Worm (Caenorhabditis elegans) whole organism, mixed stage, embryonic: Measurements from ENCODE around the gene srh-240.

ENCODE experiments used
- M03D4.4 ChIP-seq: sonication (generic microtip); optimal IDR thresholded peaks from 2 replicates; lab custom pipeline; 2017; ENCODE audit warnings: mild to moderate bottlenecking, missing genetic modification characterization, missing compliant biosample characterization
- ceh-83 ChIP-seq: fragments of 200-800 bp; sonication (Bioruptor generic); optimal IDR thresholded peaks from 2 replicates; lab custom pipeline; 2018; ENCODE audit warnings: mild to moderate bottlenecking, missing genetic modification characterization, missing compliant biosample characterization
- elt-1 ChIP-seq: sonication (generic microtip); optimal IDR thresholded peaks from 2 replicates; lab custom pipeline; 2017; ENCODE audit warnings: missing genetic modification characterization, mild to moderate bottlenecking, missing compliant biosample characterization, antibody characterized with exemption, moderate library complexity, borderline replicate concordance; ENCODE audit not compliant: insufficient read depth
- lsy-2 ChIP-seq: fragments of 150-350 bp; optimal IDR thresholded peaks from 2 replicates; lab custom pipeline; 2014; ENCODE audit warnings: missing biosample characterization, missing genetic modification characterization
- mep-1 ChIP-seq: fragments of 150-350 bp; optimal IDR thresholded peaks from 2 replicates; lab custom pipeline; 2017; ENCODE audit warnings: missing biosample characterization, missing genetic modification reagents, missing genetic modification characterization, inconsistent platforms
- nhr-12 ChIP-seq: fragments of 150-350 bp; optimal IDR thresholded peaks from 2 replicates; lab custom pipeline; 2014; ENCODE audit warnings: missing biosample characterization, missing genetic modification characterization
- nhr-237 ChIP-seq: fragments of 150-350 bp; optimal IDR thresholded peaks from 2 replicates; lab custom pipeline; 2014; ENCODE audit warnings: missing biosample characterization, missing genetic modification characterization
- nhr-28 ChIP-seq: fragments of 150-350 bp; optimal IDR thresholded peaks from 2 replicates; lab custom pipeline; 2014; ENCODE audit warnings: missing biosample characterization, missing genetic modification characterization
- pha-4 ChIP-seq: fragments of 150-350 bp; optimal IDR thresholded peaks from 2 replicates; lab custom pipeline; 2018; ENCODE audit warnings: missing biosample characterization, missing genetic modification reagents, missing genetic modification characterization
- snpc-4 ChIP-seq: fragments of 150-350 bp; optimal IDR thresholded peaks from 2 replicates; lab custom pipeline; 2014; ENCODE audit warnings: missing biosample characterization, missing genetic modification characterization
- ztf-11 ChIP-seq: fragments of 150-350 bp; optimal IDR thresholded peaks from 2 replicates; lab custom pipeline; 2014; ENCODE audit warnings: missing biosample characterization, missing genetic modification characterization

ce11 chrV:2912901-2913300 is 47.9 kb downstream of the srh-240 start, which contains the start of gene C31B8.9:
- TF ChIP-seq nhr-12 (tag; lab: Kevin White, UChicago) (no peak), ceh-83 (GFP tag; lab: Kevin White, UChicago) (no peak), M03D4.4 (tag; lab: Kevin White, UChicago) (no peak), lsy-2 (tag; lab: Kevin White, UChicago) (no peak), nhr-28 (tag; lab: Kevin White, UChicago) (no peak), nhr-237 (no peak), mep-1 (tag; lab: Kevin White, UChicago) (no peak), snpc-4 (tag; lab: Kevin White, UChicago) (no peak), ztf-11 (tag; lab: Kevin White, UChicago) (no peak), pha-4 (tag; lab: Kevin White, UChicago) (no peak), elt-1 (tag; lab: Kevin White, UChicago) (no peak)
